Worm (Caenorhabditis elegans) whole organism, young adult: ENCODE measurements around the gene luc-7L3.

Experiments used
- B0035.1 ChIP-seq: sonication (generic microtip); optimal IDR thresholded peaks from 2 replicates; lab custom pipeline; 2016; ENCODE audit warnings: missing genetic modification characterization, mild to moderate bottlenecking, missing compliant biosample characterization, missing genotype, missing genetic modification reagents
- T26A5.8 ChIP-seq: sonication (generic microtip); optimal IDR thresholded peaks from 2 replicates; lab custom pipeline; 2016; ENCODE audit warnings: missing genetic modification characterization, missing compliant biosample characterization
- Y53F4B.3 ChIP-seq: fragments of 200-800 bp; sonication (Bioruptor generic); IDR thresholded peaks from 2 replicates; pipeline ENCODE4 v1.3.6; 2022; ENCODE audit warnings: missing genetic modification reagents, missing genetic modification characterization, missing compliant biosample characterization
- ama-1 ChIP-seq, 3 experiments: fragments of 150-350 bp in 1 of 3; sonication (generic microtip) in 2 of 3; optimal IDR thresholded peaks; 2 replicates each; lab custom pipeline; 2014 to 2018; ENCODE audit warnings: missing biosample characterization in 2 of 3, missing genetic modification characterization in 2 of 3, missing genetic modification reagents in 2 of 3
- cebp-2 ChIP-seq: fragments of 200-800 bp; sonication (Bioruptor generic); IDR thresholded peaks from 2 replicates; pipeline ENCODE4 v1.3.6; 2022; ENCODE audit warnings: missing genetic modification characterization, missing compliant biosample characterization
- dpl-1 ChIP-seq: fragments of 150-350 bp; optimal IDR thresholded peaks from 2 replicates; lab custom pipeline; 2014; ENCODE audit warnings: missing biosample characterization, missing genetic modification reagents, missing genetic modification characterization
- lsy-27 ChIP-seq: sonication (generic microtip); optimal IDR thresholded peaks from 2 replicates; lab custom pipeline; 2017; ENCODE audit warnings: missing genetic modification characterization, mild to moderate bottlenecking, missing compliant biosample characterization, antibody characterized with exemption, missing genotype, borderline replicate concordance; ENCODE audit not compliant: insufficient read depth
- mes-4 ChIP-seq: sonication (generic microtip); optimal IDR thresholded peaks from 2 replicates; lab custom pipeline; 2016; ENCODE audit warnings: missing genotype, missing genetic modification characterization, missing compliant biosample characterization
- nhr-90 ChIP-seq: sonication (generic microtip); optimal IDR thresholded peaks from 2 replicates; lab custom pipeline; 2016; ENCODE audit warnings: missing genotype, mild to moderate bottlenecking, missing genetic modification characterization, missing compliant biosample characterization
- rcor-1 ChIP-seq: fragments of 200-800 bp; sonication (Bioruptor generic); IDR thresholded peaks from 2 replicates; pipeline ENCODE4 v1.3.6; 2022; ENCODE audit warnings: missing genetic modification reagents, missing genetic modification characterization, missing compliant biosample characterization
- rpc-1 ChIP-seq, 2 experiments: fragments of 150-350 bp in 1 of 2; sonication (generic microtip) in 1 of 2; optimal IDR thresholded peaks; 2 replicates each; lab custom pipeline; 2014 to 2018; ENCODE audit warnings: missing biosample characterization in 1 of 2, missing genetic modification characterization in 1 of 2, missing genetic modification reagents in 1 of 2, missing genotype in 1 of 2
- tbp1 ChIP-seq: fragments of 200-800 bp; sonication (Bioruptor generic); optimal IDR thresholded peaks from 2 replicates; lab custom pipeline; 2018; ENCODE audit warnings: mild to moderate bottlenecking, missing genetic modification characterization, missing compliant biosample characterization
- unc-62 ChIP-seq: fragments of 150-350 bp; optimal IDR thresholded peaks from 2 replicates; lab custom pipeline; 2014; ENCODE audit warnings: missing biosample characterization, missing genetic modification reagents, missing genetic modification characterization

DNA sequence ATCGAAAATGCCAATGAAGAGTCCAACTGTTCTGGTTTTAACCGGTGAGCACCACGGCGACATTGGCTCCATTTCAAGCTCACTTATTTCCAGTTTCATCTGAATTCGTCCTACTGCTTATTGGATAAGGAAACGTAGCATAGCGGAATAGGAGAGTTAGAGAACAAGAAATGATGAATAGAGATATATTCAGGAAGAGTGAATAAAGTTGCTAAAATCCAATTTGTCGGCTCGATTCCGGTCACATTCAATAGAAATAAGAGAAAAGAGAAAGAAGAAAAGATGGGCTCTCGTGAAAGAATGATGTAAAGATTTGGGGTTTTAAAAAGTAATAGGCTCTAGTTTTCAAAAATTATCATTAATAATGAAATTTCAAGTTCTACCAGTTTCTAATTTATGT is 24.5 kb downstream of the luc-7L3 start:
- TF ChIP-seq B0035.1 (tag; lab: Kevin White, UChicago) = no peak
- no peak for TF ChIP-seq rcor-1 (GFP tag; lab: Robert Waterston, UW)
- no peak for TF ChIP-seq Y53F4B.3 (GFP tag; lab: Robert Waterston, UW)
- TF ChIP-seq tbp1 (GFP tag; lab: Kevin White, UChicago) = no peak
- TF ChIP-seq mes-4 (tag; lab: Kevin White, UChicago) = no peak
- no peak for TF ChIP-seq dpl-1 (GFP tag; lab: Kevin White, UChicago)
- no peak for TF ChIP-seq rpc-1 (optimal IDR thresholded peaks at IDR 0.05; lab: Kevin White, UChicago)
- no peak for TF ChIP-seq rpc-1 (tag; optimal IDR thresholded peaks at IDR 0.05; lab: Kevin White, UChicago)
- TF ChIP-seq lsy-27 (tag; lab: Kevin White, UChicago) = no peak
- no peak for TF ChIP-seq ama-1 (optimal IDR thresholded peaks at IDR 0.05; lab: Kevin White, UChicago)
- no peak for TF ChIP-seq ama-1 (GFP tag; optimal IDR thresholded peaks at IDR 0.05; lab: Kevin White, UChicago)
- no peak for TF ChIP-seq cebp-2
- TF ChIP-seq T26A5.8 (tag; lab: Kevin White, UChicago) = no peak
- TF ChIP-seq nhr-90 (tag; lab: Kevin White, UChicago) = no peak
- TF ChIP-seq unc-62 (GFP tag; lab: Kevin White, UChicago) = no peak
